Worm (Caenorhabditis elegans) whole organism, L3 larva: ENCODE measurements around the gene W04D2.4.

ENCODE experiments used
- R02D3.7 ChIP-seq: fragments of 150-350 bp; optimal IDR thresholded peaks from 2 replicates; lab custom pipeline; 2014; ENCODE audit warnings: missing biosample characterization, missing genetic modification characterization
- ZK546.5 ChIP-seq: sonication (generic microtip); optimal IDR thresholded peaks from 2 replicates; lab custom pipeline; 2017; ENCODE audit warnings: missing biosample characterization, missing genetic modification characterization
- ama-1 ChIP-seq: fragments of 150-350 bp; optimal IDR thresholded peaks from 2 replicates; lab custom pipeline; 2018
- ceh-28 ChIP-seq: fragments of 150-350 bp; optimal IDR thresholded peaks from 2 replicates; lab custom pipeline; 2014; ENCODE audit warnings: missing biosample characterization, missing genetic modification reagents, missing genetic modification characterization
- ceh-82 ChIP-seq: fragments of 150-350 bp; optimal IDR thresholded peaks from 2 replicates; lab custom pipeline; 2014; ENCODE audit warnings: missing biosample characterization, missing genetic modification characterization
- daf-12 ChIP-seq: fragments of 150-350 bp; optimal IDR thresholded peaks from 2 replicates; lab custom pipeline; 2014; ENCODE audit warnings: missing biosample characterization, missing genetic modification reagents, missing genetic modification characterization
- egl-5 ChIP-seq: fragments of 150-350 bp; optimal IDR thresholded peaks from 2 replicates; lab custom pipeline; 2017; ENCODE audit warnings: missing biosample characterization, missing genetic modification reagents, missing genetic modification characterization, inconsistent platforms
- elt-1 ChIP-seq: fragments of 150-350 bp; optimal IDR thresholded peaks from 2 replicates; lab custom pipeline; 2014; ENCODE audit warnings: missing biosample characterization, missing genetic modification characterization
- elt-2 ChIP-seq: sonication (generic microtip); optimal IDR thresholded peaks from 2 replicates; lab custom pipeline; 2016; ENCODE audit warnings: missing genetic modification reagents, mild to moderate bottlenecking, missing genetic modification characterization, missing compliant biosample characterization
- elt-3 ChIP-seq, 3 experiments: fragments of 150-350 bp in 1 of 3; sonication (generic microtip) in 2 of 3; optimal IDR thresholded peaks; 2 replicates in 2 of 3; 4 replicates in 1 of 3; lab custom pipeline; 2014 to 2017; ENCODE audit warnings: missing biosample characterization in 3 of 3, missing genetic modification characterization in 3 of 3
- fkh-10 ChIP-seq: sonication (generic microtip); optimal IDR thresholded peaks from 2 replicates; lab custom pipeline; 2017; ENCODE audit warnings: missing biosample characterization, missing genetic modification reagents, missing genetic modification characterization
- fkh-2 ChIP-seq: fragments of 150-350 bp; optimal IDR thresholded peaks from 2 replicates; lab custom pipeline; 2014; ENCODE audit warnings: missing biosample characterization, missing genetic modification reagents, missing genetic modification characterization
- hmg-11 ChIP-seq: sonication (generic microtip); optimal IDR thresholded peaks from 2 replicates; lab custom pipeline; 2016; ENCODE audit warnings: missing genetic modification characterization, missing compliant biosample characterization
- jun-1 ChIP-seq: fragments of 150-350 bp; optimal IDR thresholded peaks from 2 replicates; lab custom pipeline; 2014; ENCODE audit warnings: missing biosample characterization, missing genetic modification reagents, missing genetic modification characterization
- lin-15B ChIP-seq: fragments of 150-350 bp; optimal IDR thresholded peaks from 2 replicates; lab custom pipeline; 2014; ENCODE audit warnings: missing biosample characterization, missing genetic modification characterization
- lin-39 ChIP-seq: fragments of 150-350 bp; optimal IDR thresholded peaks from 2 replicates; lab custom pipeline; 2018; ENCODE audit warnings: missing biosample characterization, missing genetic modification reagents, missing genetic modification characterization
- lsy-12 ChIP-seq: sonication (generic microtip); optimal IDR thresholded peaks from 2 replicates; lab custom pipeline; 2016; ENCODE audit warnings: mild to moderate bottlenecking, missing genetic modification characterization, missing compliant biosample characterization
- mdl-1 ChIP-seq: fragments of 150-350 bp; optimal IDR thresholded peaks from 2 replicates; lab custom pipeline; 2014; ENCODE audit warnings: missing biosample characterization, missing genetic modification characterization
- mml-1 ChIP-seq: fragments of 150-350 bp; sonication (generic microtip); optimal IDR thresholded peaks from 3 replicates; lab custom pipeline; 2014; ENCODE audit warnings: missing biosample characterization, missing genetic modification characterization
- nfya-1 ChIP-seq: sonication (generic microtip); optimal IDR thresholded peaks from 2 replicates; lab custom pipeline; 2017; ENCODE audit warnings: missing genetic modification characterization, mild to moderate bottlenecking, missing compliant biosample characterization, antibody characterized with exemption, moderate library complexity; ENCODE audit not compliant: insufficient read depth
- nhr-11 ChIP-seq: fragments of 150-350 bp; optimal IDR thresholded peaks from 2 replicates; lab custom pipeline; 2014; ENCODE audit warnings: missing biosample characterization, missing genetic modification characterization
- nhr-23 ChIP-seq: fragments of 150-350 bp; optimal IDR thresholded peaks from 2 replicates; lab custom pipeline; 2014; ENCODE audit warnings: missing biosample characterization, missing genetic modification reagents, missing genetic modification characterization
- nhr-25 ChIP-seq: sonication (generic microtip); optimal IDR thresholded peaks from 2 replicates; lab custom pipeline; 2017; ENCODE audit warnings: missing biosample characterization, missing genetic modification characterization
- nhr-28 ChIP-seq: fragments of 150-350 bp; optimal IDR thresholded peaks from 2 replicates; lab custom pipeline; 2014; ENCODE audit warnings: missing biosample characterization, missing genetic modification characterization
- nhr-43 ChIP-seq: sonication (generic microtip); optimal IDR thresholded peaks from 2 replicates; lab custom pipeline; 2016; ENCODE audit warnings: mild to moderate bottlenecking, missing genetic modification characterization, missing compliant biosample characterization; ENCODE audit not compliant: poor library complexity, severe bottlenecking
- nhr-76 ChIP-seq: fragments of 150-350 bp; sonication (generic microtip); optimal IDR thresholded peaks from 5 replicates; lab custom pipeline; 2014; ENCODE audit warnings: missing biosample characterization, missing genetic modification characterization
- pha-4 ChIP-seq: fragments of 150-350 bp; optimal IDR thresholded peaks from 2 replicates; lab custom pipeline; 2014; ENCODE audit warnings: missing biosample characterization, missing genetic modification reagents, missing genetic modification characterization
- pqm-1 ChIP-seq: fragments of 150-350 bp; optimal IDR thresholded peaks from 2 replicates; lab custom pipeline; 2017; ENCODE audit warnings: missing biosample characterization, missing genetic modification characterization, inconsistent platforms
- skn-1 ChIP-seq: fragments of 150-350 bp; optimal IDR thresholded peaks from 2 replicates; lab custom pipeline; 2014; ENCODE audit warnings: missing biosample characterization, missing genetic modification characterization
- snpc-4 ChIP-seq: fragments of 150-350 bp; optimal IDR thresholded peaks from 2 replicates; lab custom pipeline; 2014; ENCODE audit warnings: missing biosample characterization, missing genetic modification characterization
- tbx-2 ChIP-seq: sonication (generic microtip); optimal IDR thresholded peaks from 2 replicates; lab custom pipeline; 2016; ENCODE audit warnings: mild to moderate bottlenecking, missing genetic modification characterization, missing compliant biosample characterization
- unc-39 ChIP-seq: sonication (generic microtip); optimal IDR thresholded peaks from 4 replicates; lab custom pipeline; 2017; ENCODE audit warnings: missing biosample characterization, missing genetic modification characterization
- unc-62 ChIP-seq: fragments of 150-350 bp; sonication (generic microtip); optimal IDR thresholded peaks from 4 replicates; lab custom pipeline; 2014; ENCODE audit warnings: missing biosample characterization, missing genetic modification reagents, missing genetic modification characterization
- zag-1 ChIP-seq: fragments of 150-350 bp; optimal IDR thresholded peaks from 2 replicates; lab custom pipeline; 2014; ENCODE audit warnings: missing biosample characterization, missing genetic modification characterization
- ztf-4 ChIP-seq: fragments of 150-350 bp; optimal IDR thresholded peaks from 2 replicates; lab custom pipeline; 2014; ENCODE audit warnings: missing biosample characterization, missing genetic modification characterization

The W04D2.4 gene

DNA sequence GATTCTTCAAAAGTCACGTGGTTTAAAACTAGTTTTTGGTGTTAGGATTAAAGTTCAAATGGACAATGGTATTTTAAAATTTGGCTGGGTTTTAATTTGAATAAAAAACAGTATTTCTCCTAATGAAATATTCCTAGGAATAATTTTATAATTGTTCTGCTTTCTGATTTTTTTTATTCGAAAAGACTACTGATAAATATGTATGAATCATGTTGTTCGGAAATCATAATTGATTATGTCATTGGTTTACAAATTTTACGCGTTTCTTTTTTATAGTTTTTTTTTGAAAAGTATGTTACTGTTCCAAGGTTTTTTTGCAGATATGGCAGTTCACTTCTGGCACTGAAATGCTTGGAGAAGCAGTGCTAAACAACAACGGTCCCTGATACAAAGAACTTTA lies 29.2 kb downstream of the W04D2.4 start, which contains the start of gene F28C1.3:
TSS of gene F28C1.3 (plus strand) at position 301 of the 400 bp plus-strand sequence.
- no peak for TF ChIP-seq tbx-2
- no peak for TF ChIP-seq ztf-4 (tag; lab: Kevin White, UChicago)
- TF ChIP-seq elt-3 (tag; optimal IDR thresholded peaks at IDR 0.05; lab: Kevin White, UChicago): no peak
- no peak for TF ChIP-seq R02D3.7 (tag; lab: Kevin White, UChicago)
- no peak for TF ChIP-seq nhr-28 (tag; lab: Kevin White, UChicago)
- TF ChIP-seq nhr-43: no peak
- TF ChIP-seq daf-12 (tag; lab: Kevin White, UChicago): no peak
- no peak for TF ChIP-seq mdl-1 (tag; lab: Kevin White, UChicago)
- no peak for TF ChIP-seq mml-1 (tag; lab: Kevin White, UChicago)

- TF ChIP-seq pqm-1 (tag; lab: Kevin White, UChicago) (peak; percentile 68), elt-2 (tag; lab: Kevin White, UChicago) (peak; percentile 93), pha-4 (tag; lab: Kevin White, UChicago) (peak; percentile 17), jun-1 (no peak)
Observed at ce11 chrV:12467755-12468154, 29.8 kb downstream of the W04D2.4 start.

- no peak for TF ChIP-seq unc-39 (tag; lab: Kevin White, UChicago)
- TF ChIP-seq pha-4 (tag; lab: Kevin White, UChicago): peak; percentile 82
Observed at ce11 chrV:12466653-12467052, 30.9 kb downstream of the W04D2.4 start.

ce11 chrV:12465399-12465798 lies 32.2 kb downstream of the W04D2.4 start:
- peak; percentile 82 for TF ChIP-seq nhr-23
- no peak for TF ChIP-seq elt-3 (tag; optimal IDR thresholded peaks at IDR 0.05; lab: Kevin White, UChicago)
- TF ChIP-seq fkh-2: no peak
- peak; percentile 26 for TF ChIP-seq nhr-11 (tag; lab: Kevin White, UChicago)
- peak; percentile 34 for TF ChIP-seq elt-1 (tag; lab: Kevin White, UChicago)
- TF ChIP-seq skn-1 (tag; lab: Kevin White, UChicago): no peak
- TF ChIP-seq nfya-1: peak; percentile 76
- peak; percentile 95 for TF ChIP-seq hmg-11 (tag; lab: Kevin White, UChicago)
- no peak for TF ChIP-seq daf-12 (tag; lab: Kevin White, UChicago)
- TF ChIP-seq lin-39: peak; percentile 81
- TF ChIP-seq zag-1 (tag; lab: Kevin White, UChicago): peak; percentile 41
- TF ChIP-seq ama-1 (lab: Kevin White, UChicago): peak; percentile 32
- TF ChIP-seq R02D3.7 (tag; lab: Kevin White, UChicago): peak; percentile 24
- TF ChIP-seq snpc-4 (tag; lab: Kevin White, UChicago): peak; percentile 75
- TF ChIP-seq ceh-82 (tag; lab: Kevin White, UChicago): peak; percentile 58
- TF ChIP-seq pha-4 (tag; lab: Kevin White, UChicago): peak; percentile 57
- TF ChIP-seq mdl-1 (tag; lab: Kevin White, UChicago): no peak
- TF ChIP-seq ZK546.5 (tag; lab: Kevin White, UChicago): no peak
- peak; percentile 94 for TF ChIP-seq fkh-10 (GFP tag; lab: Kevin White, UChicago)
- peak; percentile 49 for TF ChIP-seq nhr-43
- peak; percentile 83 for TF ChIP-seq egl-5 (tag; lab: Kevin White, UChicago)
- TF ChIP-seq jun-1: peak; percentile 48
- peak; percentile 61 for TF ChIP-seq lin-15B (tag; lab: Kevin White, UChicago)
- no peak for TF ChIP-seq nhr-76 (tag; lab: Kevin White, UChicago)
- TF ChIP-seq ceh-28 (tag; lab: Kevin White, UChicago): peak; percentile 72
- TF ChIP-seq tbx-2: peak; percentile 81
- TF ChIP-seq nhr-25: peak; percentile 41
- TF ChIP-seq ztf-4 (tag; lab: Kevin White, UChicago): no peak
- peak; percentile 69 for TF ChIP-seq lsy-12

DNA sequence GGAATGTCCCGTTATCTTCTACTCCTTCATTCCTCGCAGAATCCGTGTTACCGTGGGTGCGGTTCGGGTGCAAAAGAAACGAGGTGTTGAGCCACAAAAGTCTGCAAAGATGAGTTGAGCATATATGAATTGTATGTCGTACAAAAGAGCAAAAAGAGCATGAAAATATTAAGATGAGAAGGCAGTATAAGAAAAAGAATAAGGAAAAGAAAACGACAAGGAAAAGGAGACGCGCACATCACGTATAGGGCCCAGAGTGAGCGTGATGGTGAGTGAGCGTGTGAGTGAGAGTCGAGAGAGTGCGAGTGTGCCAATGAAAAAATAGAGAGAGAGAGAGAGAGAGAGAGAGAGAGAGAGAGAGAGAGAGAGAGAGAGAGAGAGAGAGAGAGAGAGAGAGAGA lies 34.6 kb downstream of the W04D2.4 start, which contains the start of gene egl-10:
TSS of gene egl-10 (minus strand) at position 101 of the 400 bp plus-strand sequence.
- TF ChIP-seq unc-62 (GFP tag; lab: Kevin White, UChicago) (no peak), pha-4 (tag; lab: Kevin White, UChicago) (peak; percentile 27), nfya-1 (peak; percentile 19)
